Worm (Caenorhabditis elegans): ENCODE data around the gene Y25C1A.6.
A peak's percentile ranks its signal among the peaks of the same experiment; 100 is the strongest.

The Y25C1A.6 gene

DNA sequence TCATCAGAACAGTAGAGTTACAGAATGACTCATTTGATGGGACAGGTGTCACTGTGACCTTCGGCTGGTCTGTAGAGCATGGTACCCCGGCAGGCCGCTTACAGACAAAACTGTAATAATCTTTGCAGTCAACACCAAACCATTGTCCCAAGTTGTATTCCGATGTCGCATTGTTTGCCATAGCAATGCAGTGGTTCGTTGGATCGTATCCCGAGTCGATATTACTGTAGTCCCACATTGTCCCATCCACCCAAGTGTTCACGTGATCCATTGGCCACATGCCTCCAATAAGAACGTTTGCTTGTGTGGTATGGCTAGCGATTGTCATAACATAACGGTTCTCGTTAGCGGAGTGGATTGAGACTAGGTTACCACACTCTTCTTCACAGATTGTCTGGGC lies 40.0 kb upstream of the Y25C1A.6 start:
- TF ChIP-seq Y55F3AM.14 (GFP tag; optimal IDR thresholded peaks at IDR 0.05): no peak
- TF ChIP-seq F13H6.1 (tag; optimal IDR thresholded peaks at IDR 0.05): no peak
- no peak for TF ChIP-seq dmd-4 (tag; optimal IDR thresholded peaks at IDR 0.05)
- TF ChIP-seq lin-11 (tag; optimal IDR thresholded peaks at IDR 0.05): no peak
- no peak for TF ChIP-seq ceh-82 (tag; optimal IDR thresholded peaks at IDR 0.05)
- TF ChIP-seq elt-3 (tag; optimal IDR thresholded peaks at IDR 0.05): no peak
- TF ChIP-seq ztf-4 (tag; optimal IDR thresholded peaks at IDR 0.05): no peak
- TF ChIP-seq ztf-11 (tag; optimal IDR thresholded peaks at IDR 0.05): no peak
- TF ChIP-seq unc-39 (tag; optimal IDR thresholded peaks at IDR 0.05): no peak
- TF ChIP-seq mdl-1 (tag; optimal IDR thresholded peaks at IDR 0.05): no peak
- TF ChIP-seq elt-1 (tag; optimal IDR thresholded peaks at IDR 0.05): no peak
- TF ChIP-seq blmp-1 (tag; optimal IDR thresholded peaks at IDR 0.05; ENCODE audit: insufficient read depth): no peak
- TF ChIP-seq zag-1 (tag; optimal IDR thresholded peaks at IDR 0.05): no peak
- no peak for TF ChIP-seq sem-4 (tag; optimal IDR thresholded peaks at IDR 0.05)
- no peak for TF ChIP-seq ztf-1 (GFP tag; conservative IDR thresholded peaks at IDR 0.05)

DNA sequence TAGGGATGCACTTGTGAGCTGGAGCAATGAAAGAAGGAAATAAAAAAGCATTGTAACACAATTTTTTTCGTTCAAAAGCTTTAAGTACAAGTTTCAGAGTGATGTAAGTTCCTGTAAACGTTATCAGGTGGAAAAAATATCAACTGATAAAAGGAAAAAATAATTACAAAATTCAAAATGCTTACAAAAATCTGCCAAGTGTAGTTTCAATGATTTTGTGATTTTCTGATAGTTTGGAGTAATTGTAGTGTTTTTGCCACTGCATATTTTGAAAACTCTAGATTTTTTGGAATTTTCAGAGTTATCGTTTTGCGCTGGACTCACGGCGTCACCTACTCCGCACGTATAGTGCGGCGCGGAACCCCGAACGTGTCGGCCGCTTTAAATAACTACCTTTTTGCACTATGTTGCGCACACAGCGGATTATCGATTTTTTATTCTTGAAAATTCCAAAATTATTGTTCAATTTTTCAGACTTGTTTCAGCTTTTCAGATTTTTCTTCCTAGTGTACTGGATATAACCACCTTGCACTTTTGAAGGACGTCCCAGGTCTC lies 37.4 kb upstream of the Y25C1A.6 start, which contains the start of gene clec-2:
Gene clec-2, minus strand, starts transcription at position 51 of the 555 bp plus-strand sequence.
- TF ChIP-seq lin-13 (GFP tag; optimal IDR thresholded peaks at IDR 0.05) (no peak), dmd-4 (tag; optimal IDR thresholded peaks at IDR 0.05) (no peak), ztf-1 (GFP tag; conservative IDR thresholded peaks at IDR 0.05) (no peak), nhr-10 (tag; optimal IDR thresholded peaks at IDR 0.05) (no peak), lin-11 (tag; optimal IDR thresholded peaks at IDR 0.05) (no peak), sma-9 (GFP tag; optimal IDR thresholded peaks at IDR 0.05) (no peak), sma-9 (tag; optimal IDR thresholded peaks at IDR 0.05) (no peak), nhr-12 (tag; optimal IDR thresholded peaks at IDR 0.05) (no peak), nhr-11 (tag; optimal IDR thresholded peaks at IDR 0.05) (no peak), crh-2 (tag; optimal IDR thresholded peaks at IDR 0.05) (no peak)

DNA sequence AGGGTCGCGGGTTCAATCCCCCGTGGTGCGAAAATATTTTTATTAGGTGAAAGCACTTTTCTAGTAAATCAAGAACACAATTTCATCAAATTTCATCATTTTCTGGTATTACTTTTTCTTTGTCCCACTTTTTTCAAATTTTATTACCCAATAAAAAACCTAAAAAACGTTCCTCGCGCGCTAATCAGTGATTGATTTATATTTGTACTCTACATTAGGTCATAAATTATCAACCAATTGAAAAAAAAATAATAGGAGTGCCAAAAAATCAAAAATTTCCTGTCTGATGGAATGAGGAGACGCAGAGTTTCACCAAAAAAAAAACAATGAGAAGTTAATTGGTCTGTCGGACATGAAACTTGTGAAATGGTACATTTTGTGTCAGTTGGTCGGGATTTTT lies 36.2 kb upstream of the Y25C1A.6 start:
- TF ChIP-seq ama-1 (optimal IDR thresholded peaks at IDR 0.05): no peak
- TF ChIP-seq lin-13 (GFP tag; optimal IDR thresholded peaks at IDR 0.05): no peak
- no peak for TF ChIP-seq F13H6.1 (tag; optimal IDR thresholded peaks at IDR 0.05)
- no peak for TF ChIP-seq nhr-77 (tag; optimal IDR thresholded peaks at IDR 0.05)
- no peak for TF ChIP-seq fos-1 (tag; optimal IDR thresholded peaks at IDR 0.05)
- no peak for TF ChIP-seq skn-1 (tag; optimal IDR thresholded peaks at IDR 0.05)
- no peak for TF ChIP-seq lin-11 (tag; optimal IDR thresholded peaks at IDR 0.05)
- no peak for TF ChIP-seq nhr-10 (tag; optimal IDR thresholded peaks at IDR 0.05)
- no peak for TF ChIP-seq crh-2 (tag; optimal IDR thresholded peaks at IDR 0.05)
- no peak for TF ChIP-seq alr-1 (tag; optimal IDR thresholded peaks at IDR 0.05)
- TF ChIP-seq elt-3 (tag; optimal IDR thresholded peaks at IDR 0.05): no peak
- no peak for TF ChIP-seq sma-3 (GFP tag; optimal IDR thresholded peaks at IDR 0.05)

DNA sequence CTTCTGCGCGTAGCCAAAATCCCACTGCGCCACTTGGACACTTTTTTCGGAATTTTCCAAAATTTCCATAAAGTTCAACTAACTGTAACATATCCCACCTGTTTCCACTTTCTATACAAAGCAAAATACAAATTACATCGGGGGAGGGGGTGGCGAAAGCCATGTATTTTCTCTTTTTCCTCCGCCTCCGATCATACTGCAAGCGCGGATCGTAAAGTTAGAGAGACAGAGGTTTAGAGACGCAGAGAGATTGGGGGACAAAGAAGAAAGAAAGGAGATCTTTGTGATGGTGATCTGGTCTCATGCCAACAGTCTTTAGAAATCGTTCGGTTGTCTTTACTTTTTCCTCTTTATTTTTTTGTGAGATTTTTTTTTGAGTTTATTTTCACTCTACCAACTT lies 32.6 kb upstream of the Y25C1A.6 start:
- TF ChIP-seq R02D3.7 (tag; optimal IDR thresholded peaks at IDR 0.05) (no peak), sma-3 (GFP tag; optimal IDR thresholded peaks at IDR 0.05) (no peak), C34F6.9 (tag; optimal IDR thresholded peaks at IDR 0.05) (no peak), ZK546.5 (tag; optimal IDR thresholded peaks at IDR 0.05) (no peak), egl-27 (tag; optimal IDR thresholded peaks at IDR 0.05) (no peak), nhr-12 (tag; optimal IDR thresholded peaks at IDR 0.05) (no peak), mbf-1 (tag; optimal IDR thresholded peaks at IDR 0.05) (no peak), alr-1 (tag; optimal IDR thresholded peaks at IDR 0.05) (no peak), snpc-4 (tag; optimal IDR thresholded peaks at IDR 0.05) (no peak), nhr-10 (tag; optimal IDR thresholded peaks at IDR 0.05) (no peak), nhr-25 (tag; optimal IDR thresholded peaks at IDR 0.05) (peak; percentile 17), nhr-77 (tag; optimal IDR thresholded peaks at IDR 0.05) (no peak), zag-1 (tag; optimal IDR thresholded peaks at IDR 0.05) (no peak), blmp-1 (tag; optimal IDR thresholded peaks at IDR 0.05; ENCODE audit: insufficient read depth) (peak; percentile 6), elt-1 (tag; optimal IDR thresholded peaks at IDR 0.05) (no peak), unc-39 (tag; optimal IDR thresholded peaks at IDR 0.05) (no peak), F13H6.1 (tag; optimal IDR thresholded peaks at IDR 0.05) (no peak)

DNA sequence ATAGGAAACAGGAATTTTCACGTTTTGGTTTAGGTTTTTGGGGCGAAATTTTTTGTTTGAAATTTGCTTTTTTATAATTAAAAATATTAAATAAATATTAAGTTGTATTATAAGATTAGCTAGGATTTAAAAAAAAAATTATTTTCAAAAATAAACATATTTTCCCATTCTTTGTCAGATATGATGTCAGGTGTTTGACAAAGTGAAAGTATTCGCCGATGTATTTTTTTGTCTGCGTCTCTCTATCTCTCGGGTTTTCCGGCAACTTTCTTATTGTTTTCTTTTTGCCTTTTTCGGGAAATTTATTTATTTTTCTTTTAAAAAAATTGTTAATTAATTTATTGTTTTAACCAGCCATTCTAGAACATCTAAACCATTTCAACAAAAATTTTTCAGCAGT lies 30.5 kb upstream of the Y25C1A.6 start:
- TF ChIP-seq C34F6.9 (tag; optimal IDR thresholded peaks at IDR 0.05) (no peak), nhr-23 (tag; optimal IDR thresholded peaks at IDR 0.05) (no peak), nhr-12 (tag; optimal IDR thresholded peaks at IDR 0.05) (no peak), blmp-1 (tag; optimal IDR thresholded peaks at IDR 0.05; ENCODE audit: insufficient read depth) (peak; percentile 65)

Data from whole organism, L2 larva.